Fruit fly (Drosophila melanogaster) whole organism, adult: ENCODE results near the gene gammaTub37C.

Experiments
- CG11617 ChIP-seq: fragments of 200-800 bp; sonication (Bioruptor generic); optimal IDR thresholded peaks from 2 replicates; lab custom pipeline; 2017; ENCODE audit warnings: mild to moderate bottlenecking, missing biosample characterization, missing genetic modification reagents, missing genetic modification characterization
- CG12768 ChIP-seq: fragments of 200-800 bp; sonication (Bioruptor generic); optimal IDR thresholded peaks from 2 replicates; lab custom pipeline; 2017; ENCODE audit warnings: missing biosample characterization, missing genetic modification characterization, mild to moderate bottlenecking, moderate library complexity, missing genetic modification reagents
- CG14711 ChIP-seq: fragments of 200-800 bp; sonication (Bioruptor generic); optimal IDR thresholded peaks from 2 replicates; lab custom pipeline; 2018; ENCODE audit warnings: missing biosample characterization, mild to moderate bottlenecking, missing genetic modification characterization, moderate library complexity
- CG1620 ChIP-seq: fragments of 200-800 bp; sonication (Bioruptor generic); optimal IDR thresholded peaks from 2 replicates; lab custom pipeline; 2016; ENCODE audit warnings: missing biosample characterization, missing genetic modification characterization
- CG33017 ChIP-seq: fragments of 200-800 bp; sonication (Bioruptor generic); optimal IDR thresholded peaks from 2 replicates; lab custom pipeline; 2018; ENCODE audit warnings: missing biosample characterization, mild to moderate bottlenecking, missing genetic modification characterization, moderate library complexity
- CG5204 ChIP-seq: fragments of 200-800 bp; sonication (Bioruptor generic); optimal IDR thresholded peaks from 2 replicates; lab custom pipeline; 2016; ENCODE audit warnings: missing biosample characterization, missing genetic modification characterization
- CG7045 ChIP-seq: fragments of 200-800 bp; sonication (Bioruptor generic); optimal IDR thresholded peaks from 2 replicates; lab custom pipeline; 2017; ENCODE audit warnings: missing biosample characterization, mild to moderate bottlenecking, missing genetic modification characterization
- CG7101 ChIP-seq: fragments of 200-800 bp; sonication (Bioruptor generic); optimal IDR thresholded peaks from 2 replicates; lab custom pipeline; 2018; ENCODE audit warnings: missing biosample characterization, mild to moderate bottlenecking, missing genetic modification characterization, moderate library complexity
- Clk ChIP-seq: fragments of 200-800 bp; sonication (Bioruptor generic); optimal IDR thresholded peaks from 2 replicates; lab custom pipeline; 2017; ENCODE audit warnings: missing biosample characterization, missing genetic modification characterization
- Crg-1 ChIP-seq: fragments of 200-800 bp; sonication (Bioruptor generic); optimal IDR thresholded peaks from 2 replicates; lab custom pipeline; 2016; ENCODE audit warnings: missing biosample characterization, missing genetic modification characterization
- Hr96 ChIP-seq: fragments of 200-800 bp; sonication (Bioruptor generic); optimal IDR thresholded peaks from 2 replicates; lab custom pipeline; 2016; ENCODE audit warnings: missing biosample characterization, missing genetic modification characterization
- Mnt ChIP-seq: fragments of 200-800 bp; sonication (Bioruptor generic); optimal IDR thresholded peaks from 2 replicates; lab custom pipeline; 2016; ENCODE audit warnings: missing biosample characterization, mild to moderate bottlenecking, missing genetic modification characterization
- bab1 ChIP-seq: fragments of 200-800 bp; sonication (Bioruptor generic); optimal IDR thresholded peaks from 3 replicates; lab custom pipeline; 2019; ENCODE audit warnings: missing biosample characterization, mild to moderate bottlenecking, missing genetic modification characterization, moderate library complexity
- cic ChIP-seq: fragments of 200-800 bp; sonication (Bioruptor generic); optimal IDR thresholded peaks from 2 replicates; lab custom pipeline; 2017; ENCODE audit warnings: missing biosample characterization, mild to moderate bottlenecking, missing genetic modification characterization, moderate library complexity
- cnc ChIP-seq, 2 experiments: fragments of >200 bp; optimal IDR thresholded peaks; 2 replicates each; lab custom pipeline; 2017
- kay ChIP-seq: fragments of 200-800 bp; sonication (Bioruptor generic); peaks from one replicate; lab custom pipeline; 2016; ENCODE audit warnings: missing biosample characterization, missing genetic modification characterization, borderline replicate concordance
- ovo ChIP-seq: fragments of 200-800 bp; sonication (Bioruptor generic); optimal IDR thresholded peaks from 2 replicates; lab custom pipeline; 2016; ENCODE audit warnings: missing biosample characterization, missing genetic modification characterization
- tj ChIP-seq: fragments of 200-800 bp; sonication (Bioruptor generic); optimal IDR thresholded peaks from 3 replicates; lab custom pipeline; 2017; ENCODE audit warnings: missing biosample characterization, mild to moderate bottlenecking, missing genetic modification characterization, moderate library complexity
- toe ChIP-seq: fragments of 200-800 bp; sonication (Bioruptor generic); optimal IDR thresholded peaks from 2 replicates; lab custom pipeline; 2016; ENCODE audit warnings: missing biosample characterization, missing genetic modification characterization

gammaTub37C gene

DNA sequence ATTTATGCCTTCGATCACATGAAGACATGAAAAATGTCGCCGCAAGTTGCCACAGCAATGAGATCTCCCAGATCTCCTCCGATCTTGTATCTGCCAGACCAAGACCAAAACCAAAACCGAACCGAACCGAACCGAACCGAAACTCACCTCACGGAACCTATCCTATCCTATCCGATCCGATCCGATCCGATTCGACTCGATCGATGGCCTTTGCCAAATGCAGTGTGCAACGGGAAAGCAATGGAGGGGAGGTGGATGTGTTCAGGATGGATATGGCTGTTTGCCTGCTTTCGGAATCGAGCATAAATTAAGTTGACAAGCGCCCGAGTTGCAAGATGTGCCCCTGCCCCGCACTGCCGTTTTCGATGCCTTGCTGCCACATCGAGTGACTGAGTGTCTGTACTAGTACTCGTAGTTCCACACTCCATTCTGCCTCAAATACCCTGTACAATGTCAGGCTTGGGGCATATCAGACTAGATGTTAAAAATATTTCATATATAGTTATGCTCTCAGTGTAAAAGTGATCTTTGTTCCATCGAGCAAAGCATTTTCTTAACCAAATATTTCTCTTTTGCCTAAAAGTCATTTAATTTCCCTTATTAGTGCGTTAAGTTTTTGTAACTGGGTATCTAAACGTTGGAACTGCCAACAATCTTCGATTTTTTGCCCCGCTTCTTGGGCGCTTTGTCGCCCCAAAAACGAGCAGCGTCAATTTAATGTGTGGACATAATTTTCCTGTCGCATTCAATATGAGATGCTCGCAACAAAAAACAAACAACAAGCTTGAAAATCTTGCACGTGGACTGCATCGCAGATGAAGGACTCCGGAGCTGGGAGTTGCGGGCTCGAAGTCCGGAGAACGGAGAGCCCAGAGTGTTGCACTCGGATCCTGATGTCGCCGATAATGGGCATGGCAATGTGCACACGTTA, 40.7 kb upstream of the gammaTub37C start:
- TF ChIP-seq cnc (optimal IDR thresholded peaks at IDR 0.05; lab: Kevin White, UChicago) (no peak), Hr96 (no peak), CG12768 (no peak), CG5204 (GFP tag; lab: Kevin White, UChicago) (no peak), bab1 (GFP tag; lab: Kevin White, UChicago) (no peak), kay (GFP tag; lab: Kevin White, UChicago) (no peak), toe (no peak), CG33017 (tag; lab: Kevin White, UChicago) (no peak)

dm6 chr2L:19222311-19222710, 36.8 kb upstream of the gammaTub37C start:
- no peak for TF ChIP-seq ovo (GFP tag; lab: Kevin White, UChicago)
- no peak for TF ChIP-seq CG7101 (tag; lab: Kevin White, UChicago)
- no peak for TF ChIP-seq toe
- TF ChIP-seq Hr96: no peak
- no peak for TF ChIP-seq CG1620
- TF ChIP-seq Crg-1: no peak
- TF ChIP-seq CG7045 (GFP tag; lab: Kevin White, UChicago): no peak
- TF ChIP-seq CG33017 (tag; lab: Kevin White, UChicago): no peak
- no peak for TF ChIP-seq CG12768
- TF ChIP-seq Mnt (GFP tag; lab: Kevin White, UChicago): no peak
- no peak for TF ChIP-seq CG14711 (tag; lab: Kevin White, UChicago)
- no peak for TF ChIP-seq CG11617 (GFP tag; lab: Kevin White, UChicago)

DNA sequence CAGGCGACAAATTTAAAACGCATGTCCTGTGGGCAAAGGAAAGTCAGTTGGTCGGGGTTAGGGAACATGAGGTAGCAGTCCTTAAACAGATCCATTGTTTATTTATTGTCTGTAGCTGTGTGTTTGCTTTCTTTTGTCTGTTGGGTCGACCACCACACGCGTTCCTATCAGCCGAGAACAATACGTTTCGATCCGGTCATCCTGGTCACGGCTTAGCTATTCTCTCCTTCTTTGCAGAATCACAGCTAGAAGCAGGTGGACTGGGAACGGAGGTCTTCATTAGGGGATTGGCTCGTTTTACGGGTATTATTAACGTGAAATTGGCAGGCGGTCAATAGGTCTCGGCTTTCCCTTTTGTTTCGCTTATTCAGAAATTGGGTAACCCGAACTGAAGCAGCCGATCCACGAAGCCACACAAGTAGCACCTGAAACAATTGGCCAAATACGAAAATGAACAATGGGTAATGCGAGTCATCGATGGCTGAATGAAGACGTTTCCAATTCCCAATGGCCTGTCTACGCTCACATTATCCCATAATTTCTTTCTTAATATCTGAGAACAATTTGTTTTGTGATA, 34.6 kb upstream of the gammaTub37C start:
- TF ChIP-seq tj (GFP tag; lab: Kevin White, UChicago) (no peak), Hr96 (no peak), CG14711 (tag; lab: Kevin White, UChicago) (no peak), CG7101 (tag; lab: Kevin White, UChicago) (no peak), Clk (GFP tag; lab: Kevin White, UChicago) (no peak), CG1620 (no peak), bab1 (GFP tag; lab: Kevin White, UChicago) (no peak), CG12768 (no peak), ovo (GFP tag; lab: Kevin White, UChicago) (no peak), CG11617 (GFP tag; lab: Kevin White, UChicago) (no peak), CG5204 (GFP tag; lab: Kevin White, UChicago) (no peak), CG7045 (GFP tag; lab: Kevin White, UChicago) (no peak), cnc (optimal IDR thresholded peaks at IDR 0.05; lab: Kevin White, UChicago) (no peak), toe (no peak), Crg-1 (no peak)

DNA sequence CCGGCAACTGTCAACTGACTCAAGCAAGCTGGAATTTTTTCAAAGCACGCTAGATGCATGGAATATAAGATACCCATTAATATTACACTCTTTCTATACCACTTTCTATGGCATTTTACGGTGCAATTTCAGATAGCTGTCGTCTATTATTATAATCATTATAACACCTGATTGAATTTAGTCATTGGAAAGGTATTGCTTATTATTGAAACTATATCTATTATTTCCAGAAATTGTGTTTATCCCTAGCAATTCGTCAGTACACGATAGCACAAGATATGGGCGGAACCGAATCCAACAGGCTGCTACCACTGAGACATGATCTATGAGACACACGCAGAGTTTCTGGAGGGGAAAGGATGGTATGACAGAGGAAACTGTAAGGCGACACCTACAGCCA, 33.9 kb upstream of the gammaTub37C start:
- no peak for TF ChIP-seq CG1620
- no peak for TF ChIP-seq toe
- no peak for TF ChIP-seq Mnt (GFP tag; lab: Kevin White, UChicago)
- TF ChIP-seq tj (GFP tag; lab: Kevin White, UChicago): no peak
- TF ChIP-seq ovo (GFP tag; lab: Kevin White, UChicago): no peak
- no peak for TF ChIP-seq CG14711 (tag; lab: Kevin White, UChicago)
- TF ChIP-seq CG11617 (GFP tag; lab: Kevin White, UChicago): no peak
- TF ChIP-seq Crg-1: no peak

dm6 chr2L:19217933-19218332, 32.4 kb upstream of the gammaTub37C start:
- no peak for TF ChIP-seq CG5204 (GFP tag; lab: Kevin White, UChicago)
- TF ChIP-seq toe: no peak
- no peak for TF ChIP-seq Hr96
- no peak for TF ChIP-seq ovo (GFP tag; lab: Kevin White, UChicago)
- TF ChIP-seq CG1620: no peak
- no peak for TF ChIP-seq CG33017 (tag; lab: Kevin White, UChicago)
- TF ChIP-seq cnc (optimal IDR thresholded peaks at IDR 0.05; lab: Kevin White, UChicago): no peak
- no peak for TF ChIP-seq Crg-1

dm6 chr2L:19212401-19212800, 26.9 kb upstream of the gammaTub37C start:
- TF ChIP-seq cic: no peak

DNA sequence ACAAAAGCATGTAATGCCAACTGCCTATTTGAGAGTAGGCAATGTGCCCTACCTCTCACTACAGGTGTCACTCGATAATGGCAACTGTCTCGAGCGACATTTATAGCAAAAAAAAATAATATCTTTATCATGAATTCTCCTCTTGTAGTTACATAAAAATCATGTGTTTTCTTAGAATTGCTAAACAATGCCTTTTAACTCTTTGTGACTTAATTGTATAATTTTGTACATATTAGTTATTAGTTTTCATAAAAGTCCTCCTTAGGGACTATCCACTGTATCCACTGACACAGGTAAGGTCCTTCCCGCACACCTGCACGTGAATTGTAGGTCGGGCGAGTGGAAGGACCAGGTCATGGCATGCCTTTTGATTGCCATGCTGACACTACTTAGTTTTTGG, 23.3 kb upstream of the gammaTub37C start:
- TF ChIP-seq cnc (optimal IDR thresholded peaks at IDR 0.05; lab: Kevin White, UChicago): no peak
- TF ChIP-seq CG1620: no peak
- no peak for TF ChIP-seq Hr96
- TF ChIP-seq CG14711 (tag; lab: Kevin White, UChicago): no peak
- TF ChIP-seq cic: no peak
- no peak for TF ChIP-seq CG5204 (GFP tag; lab: Kevin White, UChicago)
- no peak for TF ChIP-seq Clk (GFP tag; lab: Kevin White, UChicago)
- no peak for TF ChIP-seq tj (GFP tag; lab: Kevin White, UChicago)
